Worm (Caenorhabditis elegans): Measurements from ENCODE around the gene grsp-1.

Gene grsp-1

ce11 chrV:19611675-19612345 is 2.5 kb downstream of the grsp-1 start:
- TF ChIP-seq nfyb-1 (GFP tag; IDR thresholded peaks at IDR 0.05) (0 out of 2 replicates have a peak, but pooled peaks have one; percentile 35), ztf-6 (GFP tag; IDR thresholded peaks at IDR 0.05) (peak; percentile 53; the same call in 1 of the 2 replicates), somi-1 (GFP tag; optimal IDR thresholded peaks at IDR 0.05) (peak; percentile 5), lsl-1 (GFP tag; optimal IDR thresholded peaks at IDR 0.05) (no peak), Y56A3A.18 (GFP tag; IDR thresholded peaks at IDR 0.05) (no peak), F23B12.7 (tag; optimal IDR thresholded peaks at IDR 0.05; ENCODE audit: insufficient read depth) (no peak), ztf-26 (tag; optimal IDR thresholded peaks at IDR 0.05) (peak; percentile 14), D2030.7 (GFP tag; IDR thresholded peaks at IDR 0.05) (no peak), dox-1 (GFP tag; IDR thresholded peaks at IDR 0.05) (peak; percentile 68), nhr-80 (tag; optimal IDR thresholded peaks at IDR 0.05) (no peak), pbrm-1 (GFP tag; IDR thresholded peaks at IDR 0.05) (no peak), zfh-2 (GFP tag; conservative IDR thresholded peaks at IDR 0.05) (peak; percentile 67), K11D2.4 (GFP tag; IDR thresholded peaks at IDR 0.05) (0 out of 2 replicates have a peak, but pooled peaks have one; percentile 40), tbx-9 (tag; optimal IDR thresholded peaks at IDR 0.05; ENCODE audit: borderline replicate concordance) (no peak), mcd-1 (GFP tag; IDR thresholded peaks at IDR 0.05) (0 out of 2 replicates have a peak, but pooled peaks have one; percentile 11), lin-40 (tag; optimal IDR thresholded peaks at IDR 0.05) (peak; percentile 19), madf-3 (GFP tag; IDR thresholded peaks at IDR 0.05) (peak; percentile 49; the same call in 1 of the 2 replicates), egrh-3 (GFP tag; IDR thresholded peaks at IDR 0.05) (no peak), hmg-1.2 (GFP tag; IDR thresholded peaks at IDR 0.05) (peak; percentile 79), madf-6 (GFP tag; IDR thresholded peaks at IDR 0.05) (0 out of 2 replicates have a peak, but pooled peaks have one; percentile 31), F39B2.1 (GFP tag; IDR thresholded peaks at IDR 0.05) (no peak), nhr-120 (GFP tag; IDR thresholded peaks at IDR 0.05) (0 out of 2 replicates have a peak, but pooled peaks have one; percentile 57)

DNA sequence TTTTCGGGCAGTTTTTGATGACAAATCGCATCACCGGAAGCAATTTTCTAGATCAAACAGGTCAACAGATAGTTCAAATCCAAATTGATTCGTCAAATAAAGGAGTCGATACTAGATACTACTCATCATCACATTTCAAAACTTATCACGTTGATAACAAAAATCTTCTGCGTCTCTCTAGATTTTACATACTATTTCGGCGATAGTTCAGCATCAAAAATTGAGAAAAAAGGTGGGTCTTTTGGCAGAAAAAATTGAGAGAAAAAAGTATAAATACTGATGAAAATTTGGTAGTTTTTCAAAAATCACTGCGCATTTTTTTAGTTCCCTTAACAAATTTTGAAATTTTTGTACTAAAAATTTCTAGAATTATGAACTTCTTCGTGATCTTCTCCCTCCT is 3.9 kb downstream of the grsp-1 start, which contains the start of gene nlp-26:
nlp-26 (plus strand) TSS at position 301 of the 400 bp plus-strand sequence.
- TF ChIP-seq Y95B8A.8 (GFP tag; IDR thresholded peaks at IDR 0.05) (no peak), him-1 (tag; optimal IDR thresholded peaks at IDR 0.05) (no peak), snpc-3.4 (tag; optimal IDR thresholded peaks at IDR 0.05) (no peak), ceh-27 (GFP tag; optimal IDR thresholded peaks at IDR 0.05) (no peak), tlf-1 (GFP tag; optimal IDR thresholded peaks at IDR 0.05) (no peak), nhr-80 (tag; optimal IDR thresholded peaks at IDR 0.05) (no peak), mxl-1 (tag; optimal IDR thresholded peaks at IDR 0.05) (no peak), ceh-40 (GFP tag; IDR thresholded peaks at IDR 0.05) (no peak), zfh-2 (GFP tag; conservative IDR thresholded peaks at IDR 0.05) (no peak), snpc-4 (GFP tag; optimal IDR thresholded peaks at IDR 0.05) (no peak), snpc-4 (tag; optimal IDR thresholded peaks at IDR 0.05) (no peak)

- no peak for TF ChIP-seq lsy-27 (tag; optimal IDR thresholded peaks at IDR 0.05; ENCODE audit: borderline replicate concordance, insufficient read depth)
- peak; percentile 86 for TF ChIP-seq hmg-1.2 (GFP tag; IDR thresholded peaks at IDR 0.05)
- no peak for TF ChIP-seq ceh-40 (GFP tag; IDR thresholded peaks at IDR 0.05)
- TF ChIP-seq let-526 (GFP tag; IDR thresholded peaks at IDR 0.05): 0 out of 2 replicates have a peak, but pooled peaks have one; percentile 41
Observed at ce11 chrV:19620098-19620497, 10.8 kb downstream of the grsp-1 start.
